Fruit fly (Drosophila melanogaster): ENCODE measurements around the gene pns.
A peak's percentile ranks its signal among the peaks of the same experiment; 100 is the strongest.

The pns gene

dm6 chr3L:1590194-1590593, 53.3 kb downstream of the pns start:
- TF ChIP-seq CG32264 (GFP tag; optimal IDR thresholded peaks at IDR 0.05) (no peak), Jra (GFP tag; optimal IDR thresholded peaks at IDR 0.05) (no peak), usp (GFP tag; optimal IDR thresholded peaks at IDR 0.05) (no peak), jim (GFP tag; optimal IDR thresholded peaks at IDR 0.05) (no peak), woc (GFP tag; optimal IDR thresholded peaks at IDR 0.05) (no peak), CrebA (GFP tag; optimal IDR thresholded peaks at IDR 0.05; ENCODE audit: borderline replicate concordance) (no peak), Hnf4 (GFP tag; optimal IDR thresholded peaks at IDR 0.05) (no peak), tai (GFP tag; optimal IDR thresholded peaks at IDR 0.05) (no peak), pan (optimal IDR thresholded peaks at IDR 0.05) (no peak), CG9705 (GFP tag; optimal IDR thresholded peaks at IDR 0.05) (no peak), ey (GFP tag; optimal IDR thresholded peaks at IDR 0.05) (no peak), Hr83 (GFP tag; optimal IDR thresholded peaks at IDR 0.05; ENCODE audit: poor library complexity, severe bottlenecking) (no peak), sv (GFP tag; optimal IDR thresholded peaks at IDR 0.05) (no peak), Sp1 (GFP tag; optimal IDR thresholded peaks at IDR 0.05) (no peak), Mio (GFP tag; optimal IDR thresholded peaks at IDR 0.05) (no peak), psq (GFP tag; optimal IDR thresholded peaks at IDR 0.05) (no peak), N (GFP tag; optimal IDR thresholded peaks at IDR 0.05) (no peak)

- TF ChIP-seq dmrt93B (GFP tag; optimal IDR thresholded peaks at IDR 0.05), result peak; percentile 92
- no peak for TF ChIP-seq usp (GFP tag; optimal IDR thresholded peaks at IDR 0.05)
- no peak for TF ChIP-seq dl (GFP tag; optimal IDR thresholded peaks at IDR 0.05; ENCODE audit: insufficient read depth in 1 of 2, partially characterized antibody in 2 of 2)
- peak; percentile 86 for TF ChIP-seq woc (GFP tag; optimal IDR thresholded peaks at IDR 0.05)
- TF ChIP-seq lola (GFP tag; optimal IDR thresholded peaks at IDR 0.05), result no peak
- TF ChIP-seq pan (optimal IDR thresholded peaks at IDR 0.05), result no peak
- TF ChIP-seq Sp1 (GFP tag; optimal IDR thresholded peaks at IDR 0.05), result peak; percentile 97
- TF ChIP-seq N (GFP tag; optimal IDR thresholded peaks at IDR 0.05), result no peak
- peak; percentile 95 for TF ChIP-seq CG9705 (GFP tag; optimal IDR thresholded peaks at IDR 0.05)
- peak; percentile 95 for TF ChIP-seq psq (GFP tag; optimal IDR thresholded peaks at IDR 0.05)
- TF ChIP-seq CrebA (GFP tag; optimal IDR thresholded peaks at IDR 0.05; ENCODE audit: borderline replicate concordance), result no peak
- TF ChIP-seq GATAd (GFP tag; optimal IDR thresholded peaks at IDR 0.05), result peak; percentile 94
- TF ChIP-seq Hr78 (GFP tag; optimal IDR thresholded peaks at IDR 0.05), result no peak
- peak; percentile 91 for TF ChIP-seq ey (GFP tag; optimal IDR thresholded peaks at IDR 0.05)
- TF ChIP-seq fru (GFP tag; optimal IDR thresholded peaks at IDR 0.05), result peak; percentile 97
- TF ChIP-seq dsf (GFP tag; optimal IDR thresholded peaks at IDR 0.05; ENCODE audit: borderline replicate concordance), result peak; percentile 97
- TF ChIP-seq h (GFP tag; optimal IDR thresholded peaks at IDR 0.05), result peak; percentile 99
- peak; percentile 96 for TF ChIP-seq sage (GFP tag; optimal IDR thresholded peaks at IDR 0.05)
- peak; percentile 90 to 97 for TF ChIP-seq foxo (GFP tag; optimal IDR thresholded peaks at IDR 0.05)
- peak; percentile 93 for TF ChIP-seq Mio (GFP tag; optimal IDR thresholded peaks at IDR 0.05)
- no peak for TF ChIP-seq Dfd (GFP tag; optimal IDR thresholded peaks at IDR 0.05)
- TF ChIP-seq HLH106 (tag; optimal IDR thresholded peaks at IDR 0.05), result peak; percentile 89
- peak; percentile 98 for TF ChIP-seq Jra (GFP tag; optimal IDR thresholded peaks at IDR 0.05)
- TF ChIP-seq Rel (GFP tag; optimal IDR thresholded peaks at IDR 0.05), result peak; percentile 82
- TF ChIP-seq Rel (tag; optimal IDR thresholded peaks at IDR 0.05), result peak; percentile 84
- peak; percentile 99 for TF ChIP-seq OdsH (GFP tag; optimal IDR thresholded peaks at IDR 0.05)
- TF ChIP-seq sv (GFP tag; optimal IDR thresholded peaks at IDR 0.05), result peak; percentile 60
- TF ChIP-seq br (GFP tag; optimal IDR thresholded peaks at IDR 0.05), result peak; percentile 98
- peak; percentile 97 for TF ChIP-seq CG32264 (GFP tag; optimal IDR thresholded peaks at IDR 0.05)
- no peak for TF ChIP-seq Abd-B (GFP tag; optimal IDR thresholded peaks at IDR 0.05)
- peak; percentile 98 for TF ChIP-seq jim (GFP tag; optimal IDR thresholded peaks at IDR 0.05)
- no peak for TF ChIP-seq tai (GFP tag; optimal IDR thresholded peaks at IDR 0.05)
- peak; percentile 99 for TF ChIP-seq Hnf4 (GFP tag; optimal IDR thresholded peaks at IDR 0.05)
- TF ChIP-seq Vsx2 (GFP tag; optimal IDR thresholded peaks at IDR 0.05; ENCODE audit: partially characterized antibody), result no peak
- peak; percentile 99 for TF ChIP-seq rgr (GFP tag; optimal IDR thresholded peaks at IDR 0.05)
- TF ChIP-seq brk (GFP tag; optimal IDR thresholded peaks at IDR 0.05), result no peak
- TF ChIP-seq Myc (optimal IDR thresholded peaks at IDR 0.05), result no peak
- TF ChIP-seq Hr83 (GFP tag; optimal IDR thresholded peaks at IDR 0.05; ENCODE audit: poor library complexity, severe bottlenecking), result peak; percentile 100
- TF ChIP-seq Dif (GFP tag; optimal IDR thresholded peaks at IDR 0.05; ENCODE audit: partially characterized antibody), result no peak
These were observed 54.9 kb downstream of the pns start for dm6 chr3L:1591692-1592371.

Measured in whole organism, wandering third instar larva.